Fruit fly (Drosophila melanogaster): ENCODE measurements around the gene Pburs.

The Pburs gene

dm6 chr2L:14376484-14377254 lies 40.5 kb downstream of the Pburs start:
- TF ChIP-seq Dif (GFP tag; optimal IDR thresholded peaks at IDR 0.05; ENCODE audit: partially characterized antibody) (no peak), usp (GFP tag; optimal IDR thresholded peaks at IDR 0.05) (no peak), sv (GFP tag; optimal IDR thresholded peaks at IDR 0.05) (peak; percentile 6)

DNA sequence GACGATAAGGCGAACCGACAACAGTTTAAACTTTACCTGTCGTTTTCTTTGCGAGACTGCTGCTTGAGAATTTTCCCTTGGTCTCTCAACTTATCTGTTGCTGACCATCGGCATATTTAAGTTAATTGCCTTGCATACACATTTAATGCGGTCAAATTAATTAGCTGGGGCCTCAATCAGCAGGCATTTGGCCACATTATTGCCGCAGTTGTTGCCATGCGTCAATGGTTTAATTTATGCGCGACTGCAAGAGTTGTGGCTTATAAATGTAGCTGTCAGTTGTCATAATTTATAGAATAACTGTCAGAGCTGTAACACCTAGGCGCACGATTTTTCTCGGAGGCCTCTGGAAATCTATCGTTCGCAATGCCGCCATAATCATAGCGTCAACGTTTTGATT lies 43.1 kb downstream of the Pburs start:
- TF ChIP-seq N (GFP tag; optimal IDR thresholded peaks at IDR 0.05) (no peak), CG32264 (GFP tag; optimal IDR thresholded peaks at IDR 0.05) (no peak), psq (GFP tag; optimal IDR thresholded peaks at IDR 0.05) (no peak), GATAd (GFP tag; optimal IDR thresholded peaks at IDR 0.05) (no peak), h (GFP tag; optimal IDR thresholded peaks at IDR 0.05) (no peak), CrebA (GFP tag; optimal IDR thresholded peaks at IDR 0.05; ENCODE audit: borderline replicate concordance) (no peak), sv (GFP tag; optimal IDR thresholded peaks at IDR 0.05) (no peak), Dfd (GFP tag; optimal IDR thresholded peaks at IDR 0.05) (no peak), Hr83 (GFP tag; optimal IDR thresholded peaks at IDR 0.05; ENCODE audit: poor library complexity, severe bottlenecking) (no peak), Abd-B (GFP tag; optimal IDR thresholded peaks at IDR 0.05) (no peak), Hnf4 (GFP tag; optimal IDR thresholded peaks at IDR 0.05) (no peak)

- TF ChIP-seq usp (GFP tag; optimal IDR thresholded peaks at IDR 0.05) (no peak), pan (optimal IDR thresholded peaks at IDR 0.05) (no peak), GATAd (GFP tag; optimal IDR thresholded peaks at IDR 0.05) (no peak), N (GFP tag; optimal IDR thresholded peaks at IDR 0.05) (no peak), ey (GFP tag; optimal IDR thresholded peaks at IDR 0.05) (no peak), br (GFP tag; optimal IDR thresholded peaks at IDR 0.05) (no peak), Hr78 (GFP tag; optimal IDR thresholded peaks at IDR 0.05) (no peak), lola (GFP tag; optimal IDR thresholded peaks at IDR 0.05) (no peak), tai (GFP tag; optimal IDR thresholded peaks at IDR 0.05) (no peak), Abd-B (GFP tag; optimal IDR thresholded peaks at IDR 0.05) (no peak), brk (GFP tag; optimal IDR thresholded peaks at IDR 0.05) (no peak), Dfd (GFP tag; optimal IDR thresholded peaks at IDR 0.05) (no peak)
Observed at dm6 chr2L:14373250-14373649, 43.9 kb downstream of the Pburs start.

DNA sequence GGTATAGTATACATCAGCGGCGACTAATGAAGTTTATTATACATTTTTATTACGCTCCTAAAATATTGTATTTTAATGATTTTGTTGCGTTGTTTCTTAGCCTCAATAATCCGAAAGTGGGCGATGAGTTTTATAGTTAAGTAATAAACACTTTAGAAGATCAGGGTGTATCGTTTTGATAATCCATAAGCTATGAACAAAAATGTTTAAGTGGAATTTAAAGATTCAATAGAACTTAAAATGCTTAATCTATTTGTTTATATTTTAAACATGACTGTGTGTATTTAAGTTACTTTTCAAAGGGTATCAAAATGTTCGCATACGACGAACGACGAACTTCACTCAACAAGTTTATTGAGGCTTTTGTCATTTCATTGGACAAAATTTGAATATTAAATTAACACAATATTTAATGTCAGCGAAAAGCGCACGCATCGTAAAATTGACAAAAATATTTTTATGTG lies 44.8 kb downstream of the Pburs start:
- TF ChIP-seq dl (GFP tag; optimal IDR thresholded peaks at IDR 0.05; ENCODE audit: insufficient read depth in 1 of 2, partially characterized antibody in 2 of 2) = no peak
- TF ChIP-seq Sp1 (GFP tag; optimal IDR thresholded peaks at IDR 0.05) = no peak
- no peak for TF ChIP-seq Hr78 (GFP tag; optimal IDR thresholded peaks at IDR 0.05)
- TF ChIP-seq dsf (GFP tag; optimal IDR thresholded peaks at IDR 0.05; ENCODE audit: borderline replicate concordance) = no peak
- no peak for TF ChIP-seq Myc (optimal IDR thresholded peaks at IDR 0.05)
- no peak for TF ChIP-seq Abd-B (GFP tag; optimal IDR thresholded peaks at IDR 0.05)
- TF ChIP-seq Jra (GFP tag; optimal IDR thresholded peaks at IDR 0.05) = no peak
- no peak for TF ChIP-seq sv (GFP tag; optimal IDR thresholded peaks at IDR 0.05)
- TF ChIP-seq usp (GFP tag; optimal IDR thresholded peaks at IDR 0.05) = no peak
- TF ChIP-seq Hnf4 (GFP tag; optimal IDR thresholded peaks at IDR 0.05) = peak; percentile 37
- TF ChIP-seq fru (GFP tag; optimal IDR thresholded peaks at IDR 0.05) = peak; percentile 27
- no peak for TF ChIP-seq woc (GFP tag; optimal IDR thresholded peaks at IDR 0.05)
- TF ChIP-seq Dfd (GFP tag; optimal IDR thresholded peaks at IDR 0.05) = no peak
- TF ChIP-seq br (GFP tag; optimal IDR thresholded peaks at IDR 0.05) = peak; percentile 18
- TF ChIP-seq rgr (GFP tag; optimal IDR thresholded peaks at IDR 0.05) = no peak
- no peak for TF ChIP-seq jim (GFP tag; optimal IDR thresholded peaks at IDR 0.05)
- no peak for TF ChIP-seq CrebA (GFP tag; optimal IDR thresholded peaks at IDR 0.05; ENCODE audit: borderline replicate concordance)
- TF ChIP-seq tai (GFP tag; optimal IDR thresholded peaks at IDR 0.05) = peak; percentile 19
- TF ChIP-seq foxo (GFP tag; optimal IDR thresholded peaks at IDR 0.05) = peak in 1 of 2 experiments; percentile 5
- TF ChIP-seq Hr83 (GFP tag; optimal IDR thresholded peaks at IDR 0.05; ENCODE audit: poor library complexity, severe bottlenecking) = no peak
- no peak for TF ChIP-seq ey (GFP tag; optimal IDR thresholded peaks at IDR 0.05)
- peak; percentile 8 for TF ChIP-seq psq (GFP tag; optimal IDR thresholded peaks at IDR 0.05)
- no peak for TF ChIP-seq lola (GFP tag; optimal IDR thresholded peaks at IDR 0.05)
- TF ChIP-seq brk (GFP tag; optimal IDR thresholded peaks at IDR 0.05) = no peak
- TF ChIP-seq Mio (GFP tag; optimal IDR thresholded peaks at IDR 0.05) = no peak
- no peak for TF ChIP-seq dmrt93B (GFP tag; optimal IDR thresholded peaks at IDR 0.05)

All from whole organism, wandering third instar larva.